Worm (Caenorhabditis elegans): ENCODE results near the gene nhr-158.

DNA sequence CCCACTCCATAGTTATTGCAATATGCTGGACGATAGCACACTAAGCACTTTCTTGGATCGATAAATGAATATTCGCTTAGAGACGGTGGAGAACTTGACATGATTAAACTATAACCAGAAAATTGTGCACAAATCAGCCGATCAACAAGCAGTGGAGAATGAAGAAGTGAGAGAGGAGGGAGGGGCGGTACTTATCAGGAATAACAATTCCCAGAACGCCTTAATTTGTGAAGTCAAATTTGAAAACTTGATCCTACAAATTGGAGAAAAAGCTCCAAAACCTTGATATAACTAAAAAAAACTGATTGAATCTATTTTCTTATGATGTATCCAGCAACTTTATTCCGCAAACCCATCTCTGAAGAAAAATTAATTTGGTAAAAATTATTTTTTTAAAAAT lies 4.3 kb upstream of the nhr-158 start, which contains the start of gene nhr-159:
- TF ChIP-seq hlh-15 (tag; optimal IDR thresholded peaks at IDR 0.05) = no peak
- TF ChIP-seq hlh-30 (tag; optimal IDR thresholded peaks at IDR 0.05; ENCODE audit: insufficient read depth) = no peak
- TF ChIP-seq nhr-11 (tag; optimal IDR thresholded peaks at IDR 0.05) = no peak
- TF ChIP-seq ahr-1 (tag; optimal IDR thresholded peaks at IDR 0.05) = no peak
- no peak for TF ChIP-seq ceh-9 (tag; optimal IDR thresholded peaks at IDR 0.05)
- TF ChIP-seq pqm-1 (tag; optimal IDR thresholded peaks at IDR 0.05) = no peak
- TF ChIP-seq pha-4 (tag; optimal IDR thresholded peaks at IDR 0.05) = no peak
- TF ChIP-seq madf-2 (tag; optimal IDR thresholded peaks at IDR 0.05) = no peak
- no peak for TF ChIP-seq nfya-1 (tag; optimal IDR thresholded peaks at IDR 0.05)
- no peak for TF ChIP-seq ceh-18 (tag; optimal IDR thresholded peaks at IDR 0.05)
- TF ChIP-seq C08G9.2 (tag; optimal IDR thresholded peaks at IDR 0.05) = no peak
- no peak for TF ChIP-seq ama-1 (optimal IDR thresholded peaks at IDR 0.05)
- no peak for TF ChIP-seq elt-2 (tag; optimal IDR thresholded peaks at IDR 0.05)
- TF ChIP-seq dve-1 (tag; optimal IDR thresholded peaks at IDR 0.05) = no peak
